Worm (Caenorhabditis elegans) whole organism, L2 larva: Measurements from ENCODE around the gene hpo-10.

Experiments
- C34F6.9 ChIP-seq: fragments of 150-350 bp; optimal IDR thresholded peaks from 2 replicates; lab custom pipeline; 2014; ENCODE audit warnings: missing biosample characterization, missing genetic modification characterization
- F13H6.1 ChIP-seq: sonication (generic microtip); optimal IDR thresholded peaks from 2 replicates; lab custom pipeline; 2016; ENCODE audit warnings: missing genetic modification characterization, missing compliant biosample characterization
- R02D3.7 ChIP-seq: fragments of 150-350 bp; optimal IDR thresholded peaks from 2 replicates; lab custom pipeline; 2014; ENCODE audit warnings: missing biosample characterization, missing genetic modification characterization
- Y55F3AM.14 ChIP-seq: fragments of 200-800 bp; sonication (Bioruptor generic); optimal IDR thresholded peaks from 2 replicates; lab custom pipeline; 2018; ENCODE audit warnings: mild to moderate bottlenecking, missing genetic modification characterization, missing compliant biosample characterization
- ZK546.5 ChIP-seq: sonication (generic microtip); optimal IDR thresholded peaks from 2 replicates; lab custom pipeline; 2017; ENCODE audit warnings: missing biosample characterization, missing genetic modification characterization
- alr-1 ChIP-seq: fragments of 150-350 bp; optimal IDR thresholded peaks from 2 replicates; lab custom pipeline; 2014; ENCODE audit warnings: missing biosample characterization, missing genetic modification characterization
- aly-2 ChIP-seq: fragments of 150-350 bp; optimal IDR thresholded peaks from 2 replicates; lab custom pipeline; 2014; ENCODE audit warnings: missing biosample characterization, missing genetic modification characterization
- ama-1 ChIP-seq: fragments of 150-350 bp; optimal IDR thresholded peaks from 2 replicates; lab custom pipeline; 2018; ENCODE audit warnings: inconsistent platforms
- blmp-1 ChIP-seq: sonication (generic microtip); optimal IDR thresholded peaks from 2 replicates; lab custom pipeline; 2017; ENCODE audit warnings: missing genetic modification characterization, mild to moderate bottlenecking, missing compliant biosample characterization, antibody characterized with exemption, moderate library complexity; ENCODE audit not compliant: insufficient read depth
- ceh-16 ChIP-seq: fragments of 150-350 bp; optimal IDR thresholded peaks from 2 replicates; lab custom pipeline; 2014; ENCODE audit warnings: missing biosample characterization, missing genetic modification characterization
- ceh-82 ChIP-seq: fragments of 150-350 bp; optimal IDR thresholded peaks from 2 replicates; lab custom pipeline; 2014; ENCODE audit warnings: missing biosample characterization, missing genetic modification characterization
- crh-2 ChIP-seq: sonication (generic microtip); optimal IDR thresholded peaks from 2 replicates; lab custom pipeline; 2017; ENCODE audit warnings: missing biosample characterization, missing genetic modification characterization
- dmd-4 ChIP-seq: sonication (generic microtip); optimal IDR thresholded peaks from 2 replicates; lab custom pipeline; 2017; ENCODE audit warnings: missing biosample characterization, missing genetic modification characterization
- egl-27 ChIP-seq: sonication (generic microtip); optimal IDR thresholded peaks from 3 replicates; lab custom pipeline; 2017; ENCODE audit warnings: missing biosample characterization, missing genetic modification reagents, missing genetic modification characterization
- elt-1 ChIP-seq: fragments of 150-350 bp; optimal IDR thresholded peaks from 2 replicates; lab custom pipeline; 2014; ENCODE audit warnings: missing biosample characterization, missing genetic modification characterization
- elt-3 ChIP-seq: sonication (generic microtip); optimal IDR thresholded peaks from 2 replicates; lab custom pipeline; 2017; ENCODE audit warnings: missing biosample characterization, missing genetic modification characterization
- fos-1 ChIP-seq: fragments of 150-350 bp; optimal IDR thresholded peaks from 2 replicates; lab custom pipeline; 2014; ENCODE audit warnings: missing biosample characterization, missing genetic modification characterization
- gmeb-1 ChIP-seq: fragments of 150-350 bp; optimal IDR thresholded peaks from 2 replicates; lab custom pipeline; 2014; ENCODE audit warnings: missing biosample characterization, missing genetic modification characterization
- lin-11 ChIP-seq: fragments of 150-350 bp; sonication (generic microtip); optimal IDR thresholded peaks from 2 replicates; lab custom pipeline; 2014; ENCODE audit warnings: missing biosample characterization, missing genetic modification characterization, inconsistent platforms, mixed read lengths
- lin-13 ChIP-seq: fragments of 150-350 bp; optimal IDR thresholded peaks from 2 replicates; lab custom pipeline; 2014; ENCODE audit warnings: missing biosample characterization, missing genetic modification reagents, missing genetic modification characterization
- lin-39 ChIP-seq: fragments of 150-350 bp; optimal IDR thresholded peaks from 2 replicates; lab custom pipeline; 2014; ENCODE audit warnings: missing biosample characterization, missing genetic modification reagents, missing genetic modification characterization
- lsy-2 ChIP-seq, 2 experiments: fragments of 150-350 bp in 1 of 2; sonication (generic microtip) in 1 of 2; optimal IDR thresholded peaks; 2 replicates each; lab custom pipeline; 2014 to 2017; ENCODE audit warnings: missing biosample characterization in 2 of 2, missing genetic modification characterization in 2 of 2
- mab-5 ChIP-seq: fragments of 150-350 bp; optimal IDR thresholded peaks from 2 replicates; lab custom pipeline; 2014; ENCODE audit warnings: missing biosample characterization, missing genetic modification characterization
- mbf-1 ChIP-seq: sonication (generic microtip); optimal IDR thresholded peaks from 2 replicates; lab custom pipeline; 2017; ENCODE audit warnings: missing biosample characterization, missing genetic modification characterization
- mdl-1 ChIP-seq, 2 experiments: fragments of 150-350 bp in 1 of 2; sonication (generic microtip) in 1 of 2; optimal IDR thresholded peaks; 2 replicates each; lab custom pipeline; 2017; ENCODE audit warnings: missing biosample characterization in 2 of 2, missing genetic modification characterization in 2 of 2
- nhr-10 ChIP-seq: sonication (generic microtip); optimal IDR thresholded peaks from 2 replicates; lab custom pipeline; 2017; ENCODE audit warnings: missing biosample characterization, missing genetic modification characterization
- nhr-11 ChIP-seq: fragments of 150-350 bp; optimal IDR thresholded peaks from 2 replicates; lab custom pipeline; 2014; ENCODE audit warnings: missing biosample characterization, missing genetic modification characterization
- nhr-12 ChIP-seq: fragments of 150-350 bp; optimal IDR thresholded peaks from 2 replicates; lab custom pipeline; 2014; ENCODE audit warnings: missing biosample characterization, missing genetic modification characterization
- nhr-129 ChIP-seq: fragments of 150-350 bp; optimal IDR thresholded peaks from 2 replicates; lab custom pipeline; 2014; ENCODE audit warnings: missing biosample characterization, missing genetic modification characterization
- nhr-21 ChIP-seq: fragments of 150-350 bp; optimal IDR thresholded peaks from 2 replicates; lab custom pipeline; 2014; ENCODE audit warnings: missing biosample characterization, missing genetic modification characterization
- nhr-23 ChIP-seq: fragments of 150-350 bp; optimal IDR thresholded peaks from 2 replicates; lab custom pipeline; 2014; ENCODE audit warnings: missing biosample characterization, missing genetic modification reagents, missing genetic modification characterization
- nhr-237 ChIP-seq: fragments of 150-350 bp; optimal IDR thresholded peaks from 2 replicates; lab custom pipeline; 2014; ENCODE audit warnings: missing biosample characterization, missing genetic modification characterization
- nhr-25 ChIP-seq: fragments of 150-350 bp; sonication (generic microtip); optimal IDR thresholded peaks from 3 replicates; lab custom pipeline; 2014; ENCODE audit warnings: missing biosample characterization, missing genetic modification characterization
- nhr-6 ChIP-seq: fragments of 150-350 bp; optimal IDR thresholded peaks from 2 replicates; lab custom pipeline; 2014; ENCODE audit warnings: missing biosample characterization, missing genetic modification characterization
- nhr-77 ChIP-seq: fragments of 150-350 bp; optimal IDR thresholded peaks from 2 replicates; lab custom pipeline; 2014; ENCODE audit warnings: missing biosample characterization, missing genetic modification characterization
- peb-1 ChIP-seq: fragments of 150-350 bp; optimal IDR thresholded peaks from 2 replicates; lab custom pipeline; 2014; ENCODE audit warnings: missing biosample characterization, missing genetic modification characterization
- sem-4 ChIP-seq: fragments of 150-350 bp; optimal IDR thresholded peaks from 2 replicates; lab custom pipeline; 2014; ENCODE audit warnings: missing biosample characterization, missing genetic modification reagents, missing genetic modification characterization
- skn-1 ChIP-seq: sonication (generic microtip); optimal IDR thresholded peaks from 2 replicates; lab custom pipeline; 2017; ENCODE audit warnings: missing biosample characterization, missing genetic modification characterization
- sma-3 ChIP-seq: sonication (generic microtip); optimal IDR thresholded peaks from 2 replicates; lab custom pipeline; 2016; ENCODE audit warnings: missing genetic modification reagents, missing genetic modification characterization, missing compliant biosample characterization
- sma-9 ChIP-seq, 2 experiments: fragments of 150-350 bp in 1 of 2; sonication (generic microtip) in 1 of 2; optimal IDR thresholded peaks; 2 replicates each; lab custom pipeline; 2014 to 2016; ENCODE audit warnings: missing genetic modification characterization in 2 of 2, mild to moderate bottlenecking in 1 of 2, missing biosample characterization in 1 of 2, missing compliant biosample characterization in 1 of 2, missing genetic modification reagents in 1 of 2, moderate library complexity in 1 of 2
- snpc-4 ChIP-seq: fragments of 150-350 bp; optimal IDR thresholded peaks from 2 replicates; lab custom pipeline; 2014; ENCODE audit warnings: missing biosample characterization, missing genetic modification characterization
- unc-39 ChIP-seq: fragments of 150-350 bp; optimal IDR thresholded peaks from 2 replicates; lab custom pipeline; 2014; ENCODE audit warnings: missing biosample characterization, missing genetic modification characterization
- unc-55 ChIP-seq: fragments of 150-350 bp; sonication (generic microtip); optimal IDR thresholded peaks from 3 replicates; lab custom pipeline; 2014; ENCODE audit warnings: missing biosample characterization, missing genetic modification reagents, missing genetic modification characterization
- unc-62 ChIP-seq: fragments of 150-350 bp; optimal IDR thresholded peaks from 2 replicates; lab custom pipeline; 2014; ENCODE audit warnings: missing biosample characterization, missing genetic modification reagents, missing genetic modification characterization
- zag-1 ChIP-seq: fragments of 150-350 bp; optimal IDR thresholded peaks from 2 replicates; lab custom pipeline; 2014; ENCODE audit warnings: missing biosample characterization, missing genetic modification characterization
- ztf-1 ChIP-seq: fragments of 200-800 bp; sonication (Bioruptor generic); conservative IDR thresholded peaks from 2 replicates; pipeline ENCODE4 v1.3.6; 2022; ENCODE audit warnings: missing genetic modification characterization, missing compliant biosample characterization
- ztf-11 ChIP-seq: sonication (generic microtip); optimal IDR thresholded peaks from 2 replicates; lab custom pipeline; 2017; ENCODE audit warnings: missing biosample characterization, missing genetic modification characterization
- ztf-4 ChIP-seq: fragments of 150-350 bp; optimal IDR thresholded peaks from 2 replicates; lab custom pipeline; 2014; ENCODE audit warnings: missing biosample characterization, missing genetic modification characterization

hpo-10 gene

ce11 chrIII:5925724-5926123 is 46.4 kb downstream of the hpo-10 start, which contains the start of the genes dnc-2 and bcl-7:
TSS of gene dnc-2 (minus strand) at chrIII:5925756.
TSS of gene bcl-7 (plus strand) at chrIII:5926086.
- no peak for TF ChIP-seq ztf-4
- no peak for TF ChIP-seq lin-39 (tag; lab: Kevin White, UChicago)
- TF ChIP-seq lsy-2 (tag; optimal IDR thresholded peaks at IDR 0.05; lab: Kevin White, UChicago), result peak; percentile 30 to 79
- no peak for TF ChIP-seq elt-3
- no peak for TF ChIP-seq blmp-1 (tag; lab: Kevin White, UChicago)
- no peak for TF ChIP-seq zag-1 (tag; lab: Kevin White, UChicago)
- no peak for TF ChIP-seq dmd-4 (tag; lab: Kevin White, UChicago)
- no peak for TF ChIP-seq ztf-11 (tag; lab: Kevin White, UChicago)
- TF ChIP-seq alr-1 (tag; lab: Kevin White, UChicago), result no peak
- no peak for TF ChIP-seq nhr-6 (tag; lab: Kevin White, UChicago)
- peak; percentile 38 for TF ChIP-seq nhr-21 (tag; lab: Kevin White, UChicago)
- peak; percentile 17 for TF ChIP-seq lin-11 (tag; lab: Kevin White, UChicago)
- TF ChIP-seq nhr-77, result no peak
- TF ChIP-seq Y55F3AM.14 (GFP tag; lab: Kevin White, UChicago), result no peak
- peak; percentile 26 for TF ChIP-seq F13H6.1
- no peak for TF ChIP-seq unc-62 (GFP tag; lab: Kevin White, UChicago)
- peak; percentile 60 for TF ChIP-seq nhr-25 (tag; lab: Kevin White, UChicago)
- TF ChIP-seq snpc-4 (tag; lab: Kevin White, UChicago), result peak; percentile 32
- no peak for TF ChIP-seq nhr-10 (tag; lab: Kevin White, UChicago)
- TF ChIP-seq sma-3, result peak; percentile 39
- TF ChIP-seq ama-1 (lab: Kevin White, UChicago), result no peak
- TF ChIP-seq elt-1 (tag; lab: Kevin White, UChicago), result no peak
- TF ChIP-seq ZK546.5, result no peak
- TF ChIP-seq sma-9 (GFP tag; optimal IDR thresholded peaks at IDR 0.05; lab: Kevin White, UChicago), result peak; percentile 58
- no peak for TF ChIP-seq sma-9 (tag; optimal IDR thresholded peaks at IDR 0.05; lab: Kevin White, UChicago)
- no peak for TF ChIP-seq R02D3.7 (tag; lab: Kevin White, UChicago)
- TF ChIP-seq nhr-237 (tag; lab: Kevin White, UChicago), result no peak
- TF ChIP-seq peb-1 (tag; lab: Kevin White, UChicago), result no peak
- no peak for TF ChIP-seq mab-5 (tag; lab: Kevin White, UChicago)
- no peak for TF ChIP-seq sem-4 (tag; lab: Kevin White, UChicago)
- TF ChIP-seq mbf-1 (tag; lab: Kevin White, UChicago), result no peak
- no peak for TF ChIP-seq nhr-23 (tag; lab: Kevin White, UChicago)
- peak; percentile 47 for TF ChIP-seq gmeb-1 (tag; lab: Kevin White, UChicago)
- TF ChIP-seq egl-27 (tag; lab: Kevin White, UChicago), result no peak
- TF ChIP-seq nhr-11 (tag; lab: Kevin White, UChicago), result no peak
- no peak for TF ChIP-seq ztf-1
- peak; percentile 85 for TF ChIP-seq C34F6.9
- TF ChIP-seq unc-55 (GFP tag; lab: Kevin White, UChicago), result peak; percentile 84
- TF ChIP-seq nhr-12 (tag; lab: Kevin White, UChicago), result no peak
- no peak for TF ChIP-seq skn-1 (tag; lab: Kevin White, UChicago)
- TF ChIP-seq fos-1 (tag; lab: Kevin White, UChicago), result peak; percentile 27
- TF ChIP-seq crh-2 (tag; lab: Kevin White, UChicago), result peak; percentile 54
- no peak for TF ChIP-seq unc-39 (tag; lab: Kevin White, UChicago)
- no peak for TF ChIP-seq ceh-82
- no peak for TF ChIP-seq ceh-16 (tag; lab: Kevin White, UChicago)
- TF ChIP-seq nhr-129 (tag; lab: Kevin White, UChicago), result peak; percentile 36
- TF ChIP-seq mdl-1 (tag; optimal IDR thresholded peaks at IDR 0.05; lab: Kevin White, UChicago), result no peak
- no peak for TF ChIP-seq aly-2
- peak; percentile 41 for TF ChIP-seq lin-13 (GFP tag; lab: Kevin White, UChicago)
- TF ChIP-seq, all 48 proteins: peak for 15
